Fruit fly (Drosophila melanogaster) whole organism, embryonic: ENCODE results near the gene JMJD5.

Experiments used
- Atf-2 ChIP-seq: fragments of 200-800 bp; sonication (Bioruptor generic); optimal IDR thresholded peaks from 2 replicates; lab custom pipeline; 2016; ENCODE audit warnings: missing biosample characterization, missing genetic modification characterization
- D ChIP-seq, 2 experiments: fragments of 200-800 bp in 1 of 2; fragments of >200 bp in 1 of 2; sonication (Bioruptor generic) in 1 of 2; optimal IDR thresholded peaks; 2 replicates in 1 of 2; 3 replicates in 1 of 2; lab custom pipeline; 2017; ENCODE audit warnings: mild to moderate bottlenecking in 1 of 2, missing biosample characterization in 1 of 2, missing genetic modification characterization in 1 of 2, missing genetic modification reagents in 1 of 2
- Dref ChIP-seq: fragments of 200-800 bp; sonication (Bioruptor generic); IDR thresholded peaks from 2 replicates; pipeline ENCODE4 v1.3.6; 2022; ENCODE audit warnings: missing biosample characterization, missing genetic modification characterization
- HLH54F ChIP-seq: fragments of 200-800 bp; sonication (Bioruptor generic); optimal IDR thresholded peaks from 3 replicates; lab custom pipeline; 2016; ENCODE audit warnings: missing biosample characterization, missing genetic modification characterization
- abd-A ChIP-seq: fragments of 200-800 bp; sonication (Bioruptor generic); optimal IDR thresholded peaks from 3 replicates; lab custom pipeline; 2019; ENCODE audit warnings: missing biosample characterization, mild to moderate bottlenecking, missing genetic modification characterization, moderate library complexity
- bigmax ChIP-seq: fragments of 200-800 bp; sonication (Bioruptor generic); optimal IDR thresholded peaks from 2 replicates; lab custom pipeline; 2018; ENCODE audit warnings: missing biosample characterization, mild to moderate bottlenecking, missing genetic modification characterization
- jigr1 ChIP-seq: fragments of 200-800 bp; sonication (Bioruptor generic); IDR thresholded peaks from 3 replicates; pipeline ENCODE4 v1.3.6; 2022; ENCODE audit warnings: missing biosample characterization, missing genetic modification characterization
- lov ChIP-seq, 2 experiments: fragments of 200-800 bp in 1 of 2; fragments of >200 bp in 1 of 2; sonication (Bioruptor generic) in 1 of 2; IDR thresholded peaks in 1 of 2; optimal IDR thresholded peaks in 1 of 2; 2 replicates in 1 of 2; 3 replicates in 1 of 2; pipeline versions ENCODE4 v1.3.6 to Lab custom; 2017 to 2022; ENCODE audit warnings: missing biosample characterization in 1 of 2, missing genetic modification characterization in 1 of 2
- ttk ChIP-seq: fragments of 200-800 bp; sonication (Bioruptor generic); IDR thresholded peaks from 2 replicates; pipeline ENCODE4 v2.1.2; 2022; ENCODE audit warnings: missing biosample characterization, missing genetic modification characterization
- wor ChIP-seq: fragments of 200-800 bp; sonication (Bioruptor generic); IDR thresholded peaks from 2 replicates; pipeline ENCODE4 v1.3.6; 2022; ENCODE audit warnings: missing biosample characterization, missing genetic modification characterization
- yki ChIP-seq: fragments of >200 bp; optimal IDR thresholded peaks from 3 replicates; lab custom pipeline; 2018

DNA sequence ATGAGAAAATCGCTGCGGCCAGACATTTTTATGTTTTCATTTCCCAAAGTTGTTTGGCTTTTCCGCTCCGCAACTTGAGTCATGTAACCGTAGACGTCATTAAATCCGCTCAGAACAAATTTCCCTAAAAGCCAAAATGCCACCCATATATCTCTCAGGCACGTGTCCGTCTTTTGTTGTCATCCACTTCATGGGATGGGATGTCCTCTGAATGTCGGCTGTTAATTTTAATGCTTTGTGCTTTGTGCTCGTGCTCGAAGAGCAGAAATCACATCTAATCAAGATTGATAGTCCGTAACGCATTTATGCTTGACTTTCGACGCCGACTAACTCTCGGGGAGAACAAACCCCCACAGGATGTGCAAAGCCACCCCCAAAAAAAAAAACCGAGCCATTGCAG is 46.2 kb downstream of the JMJD5 start:
- TF ChIP-seq D (optimal IDR thresholded peaks at IDR 0.05; lab: Kevin White, UChicago): no peak
- no peak for TF ChIP-seq D (GFP tag; optimal IDR thresholded peaks at IDR 0.05; lab: Kevin White, UChicago)
- no peak for TF ChIP-seq jigr1
- TF ChIP-seq lov (optimal IDR thresholded peaks at IDR 0.05; lab: Kevin White, UChicago): no peak
- TF ChIP-seq lov (GFP tag; IDR thresholded peaks at IDR 0.05; lab: Robert Waterston, UW): no peak
- TF ChIP-seq wor (GFP tag; lab: Robert Waterston, UW): no peak
- TF ChIP-seq yki (lab: Kevin White, UChicago): no peak
- no peak for TF ChIP-seq Atf-2 (GFP tag; lab: Kevin White, UChicago)
- TF ChIP-seq abd-A (tag; lab: Kevin White, UChicago): no peak
- no peak for TF ChIP-seq ttk (GFP tag; lab: Robert Waterston, UW)
- TF ChIP-seq Dref (GFP tag; lab: Robert Waterston, UW): no peak
- no peak for TF ChIP-seq HLH54F (GFP tag; lab: Kevin White, UChicago)
- TF ChIP-seq bigmax (GFP tag; lab: Kevin White, UChicago): no peak
